Worm (Caenorhabditis elegans) whole organism, late embryonic: ENCODE results near the gene acs-10.

ENCODE experiments used
- C38D4.7 ChIP-seq: fragments of 200-800 bp; sonication (Bioruptor generic); optimal IDR thresholded peaks from 2 replicates; lab custom pipeline; 2018; ENCODE audit warnings: mild to moderate bottlenecking, missing genetic modification characterization, moderate library complexity, missing compliant biosample characterization
- ceh-2 ChIP-seq: sonication (generic microtip); optimal IDR thresholded peaks from 2 replicates; lab custom pipeline; 2016; ENCODE audit warnings: missing genotype, missing genetic modification characterization, missing compliant biosample characterization
- ceh-9 ChIP-seq: sonication (generic microtip); optimal IDR thresholded peaks from 2 replicates; lab custom pipeline; 2016; ENCODE audit warnings: mild to moderate bottlenecking, missing genetic modification characterization, inconsistent platforms, missing compliant biosample characterization
- eyg-1 ChIP-seq: sonication (generic microtip); optimal IDR thresholded peaks from 2 replicates; lab custom pipeline; 2016; ENCODE audit warnings: missing genotype, missing genetic modification characterization, missing compliant biosample characterization
- hlh-15 ChIP-seq: sonication (generic microtip); optimal IDR thresholded peaks from 2 replicates; lab custom pipeline; 2016; ENCODE audit warnings: missing genetic modification characterization, missing compliant biosample characterization
- nfya-1 ChIP-seq: sonication (generic microtip); optimal IDR thresholded peaks from 2 replicates; lab custom pipeline; 2017; ENCODE audit warnings: missing genetic modification characterization, mild to moderate bottlenecking, missing compliant biosample characterization, antibody characterized with exemption, moderate library complexity
- pha-2 ChIP-seq: sonication (generic microtip); optimal IDR thresholded peaks from 2 replicates; lab custom pipeline; 2017; ENCODE audit warnings: mild to moderate bottlenecking, missing genetic modification characterization, missing compliant biosample characterization
- pha-4 ChIP-seq: fragments of 150-350 bp; optimal IDR thresholded peaks from 2 replicates; lab custom pipeline; 2018; ENCODE audit warnings: missing biosample characterization, missing genetic modification reagents, missing genetic modification characterization
- pqm-1 ChIP-seq: sonication (generic microtip); optimal IDR thresholded peaks from 2 replicates; lab custom pipeline; 2016; ENCODE audit warnings: missing genetic modification characterization, missing compliant biosample characterization
- rnt-1 ChIP-seq: sonication (generic microtip); optimal IDR thresholded peaks from 2 replicates; lab custom pipeline; 2016; ENCODE audit warnings: missing genetic modification characterization, missing compliant biosample characterization
- tbx-7 ChIP-seq: sonication (generic microtip); optimal IDR thresholded peaks from 2 replicates; lab custom pipeline; 2016; ENCODE audit warnings: missing genotype, missing genetic modification characterization, missing compliant biosample characterization
- ttx-3 ChIP-seq: sonication (generic microtip); optimal IDR thresholded peaks from 2 replicates; lab custom pipeline; 2016; ENCODE audit warnings: missing genetic modification reagents, missing genetic modification characterization, missing compliant biosample characterization
- unc-42 ChIP-seq: sonication (generic microtip); optimal IDR thresholded peaks from 2 replicates; lab custom pipeline; 2016; ENCODE audit warnings: missing genotype, missing genetic modification characterization, missing compliant biosample characterization

DNA sequence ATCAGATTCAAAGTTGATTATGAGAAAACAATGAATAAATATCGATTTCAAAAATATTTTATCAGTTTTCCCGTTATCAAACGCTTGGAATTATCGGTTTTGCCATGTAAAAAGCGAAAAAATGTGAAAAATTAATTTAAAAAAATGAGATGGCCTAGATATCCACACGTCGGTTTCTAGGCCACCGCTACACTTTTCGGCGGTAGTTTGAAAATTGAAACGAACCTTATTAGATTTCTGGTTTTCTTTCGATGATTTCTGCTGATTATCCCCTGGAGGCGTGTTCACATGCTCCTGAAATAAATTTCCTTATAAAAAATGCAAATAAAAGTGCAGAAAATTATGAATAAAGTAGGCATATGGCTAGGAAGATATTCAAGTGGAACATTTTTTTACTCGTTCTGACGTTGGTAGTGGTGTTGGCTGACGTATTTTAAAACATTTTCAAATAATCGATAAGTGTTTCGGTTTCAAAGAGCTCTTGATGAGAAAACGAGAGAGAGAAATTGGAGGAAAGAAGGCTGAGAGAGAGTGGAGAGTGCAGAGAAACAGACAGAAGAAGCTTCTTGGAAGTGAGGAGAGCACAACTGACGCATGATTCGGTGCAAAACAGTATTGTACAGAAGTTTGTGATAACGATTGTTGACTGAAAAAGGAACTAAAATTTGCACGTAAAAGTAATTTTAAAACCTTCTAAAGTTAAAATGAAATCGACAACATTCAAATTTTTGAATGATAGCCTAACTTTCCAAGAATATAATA lies 13.1 kb upstream of the acs-10 start:
- TF ChIP-seq pqm-1 (no peak), eyg-1 (no peak), pha-4 (tag; lab: Kevin White, UChicago) (no peak), rnt-1 (no peak), C38D4.7 (GFP tag; lab: Kevin White, UChicago) (no peak), tbx-7 (no peak), hlh-15 (tag; lab: Kevin White, UChicago) (no peak), ceh-2 (tag; lab: Kevin White, UChicago) (no peak), unc-42 (tag; lab: Kevin White, UChicago) (no peak), nfya-1 (tag; lab: Kevin White, UChicago) (peak; percentile 4), ttx-3 (no peak), ceh-9 (tag; lab: Kevin White, UChicago) (no peak), pha-2 (tag; lab: Kevin White, UChicago) (no peak)
